Fruit fly (Drosophila melanogaster): ENCODE results near the gene Sas10.

The Sas10 gene

DNA sequence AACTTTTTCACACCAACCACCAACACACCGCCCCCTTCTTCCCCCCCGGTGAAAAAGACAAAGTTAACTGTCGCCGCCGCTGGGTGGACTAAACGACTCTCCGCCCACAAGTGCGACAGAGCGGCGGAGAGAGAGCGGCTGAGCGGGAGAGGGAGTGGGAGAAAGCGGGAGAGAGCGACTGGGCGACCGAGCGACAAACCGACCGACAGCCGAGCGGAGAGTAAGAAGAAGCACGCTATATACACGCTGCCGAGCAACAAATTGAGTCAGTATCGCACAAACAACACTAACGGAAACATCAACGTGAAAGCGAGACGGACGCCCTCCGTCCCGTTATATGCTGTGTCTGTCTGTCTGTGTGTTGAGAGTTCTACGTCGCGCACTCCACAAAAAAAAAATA is 22.8 kb downstream of the Sas10 start, which contains the start of gene SK (continued):
- TF ChIP-seq knrl (GFP tag; IDR thresholded peaks at IDR 0.05; ENCODE audit: partially characterized antibody): no peak
- 0 out of 3 replicates have a peak, but pooled peaks have one; percentile 10 for TF ChIP-seq so (GFP tag; IDR thresholded peaks at IDR 0.05)
- no peak for TF ChIP-seq fd3F (GFP tag; optimal IDR thresholded peaks at IDR 0.05)
- no peak for TF ChIP-seq pzg (GFP tag; optimal IDR thresholded peaks at IDR 0.05)
- no peak for TF ChIP-seq CG16813 (GFP tag; IDR thresholded peaks at IDR 0.05; ENCODE audit: partially characterized antibody)
- TF ChIP-seq C15 (GFP tag; IDR thresholded peaks at IDR 0.05): no peak
- no peak for TF ChIP-seq CG4707 (GFP tag; optimal IDR thresholded peaks at IDR 0.05)
- 0 out of 2 replicates have a peak, but pooled peaks have one; percentile 10 for TF ChIP-seq CG8765 (GFP tag; IDR thresholded peaks at IDR 0.05)
- no peak for TF ChIP-seq sisA (GFP tag; IDR thresholded peaks at IDR 0.05)
- TF ChIP-seq eve (GFP tag; optimal IDR thresholded peaks at IDR 0.05): no peak
- no peak for TF ChIP-seq CG6175 (GFP tag; IDR thresholded peaks at IDR 0.05)
- TF ChIP-seq D (optimal IDR thresholded peaks at IDR 0.05): no peak
- no peak for TF ChIP-seq D (GFP tag; optimal IDR thresholded peaks at IDR 0.05)
- no peak for TF ChIP-seq Sry-δ (GFP tag; optimal IDR thresholded peaks at IDR 0.05)
- TF ChIP-seq Jarid2 (GFP tag; optimal IDR thresholded peaks at IDR 0.05): peak; percentile 75
- no peak for TF ChIP-seq Oli (tag; optimal IDR thresholded peaks at IDR 0.05)
- no peak for TF ChIP-seq ewg (GFP tag; optimal IDR thresholded peaks at IDR 0.05)
- no peak for TF ChIP-seq CG13624 (GFP tag; optimal IDR thresholded peaks at IDR 0.05)
- TF ChIP-seq CG17612 (GFP tag; IDR thresholded peaks at IDR 0.05): no peak
- TF ChIP-seq CG11504 (tag; optimal IDR thresholded peaks at IDR 0.05): peak; percentile 65
- TF ChIP-seq CG3163 (GFP tag; optimal IDR thresholded peaks at IDR 0.05): no peak
- TF ChIP-seq CG9797 (GFP tag; optimal IDR thresholded peaks at IDR 0.05): no peak
- TF ChIP-seq CG32767 (GFP tag; IDR thresholded peaks at IDR 0.05): no peak
- TF ChIP-seq Bgb (GFP tag; IDR thresholded peaks at IDR 0.05; ENCODE audit: partially characterized antibody): peak; percentile 42; the same call in 1 of the 2 replicates
- no peak for TF ChIP-seq fru (optimal IDR thresholded peaks at IDR 0.05)
- TF ChIP-seq CG14667 (GFP tag; IDR thresholded peaks at IDR 0.05): no peak
- no peak for TF ChIP-seq p53 (GFP tag; optimal IDR thresholded peaks at IDR 0.05)
- no peak for TF ChIP-seq nmo (GFP tag; optimal IDR thresholded peaks at IDR 0.05)
- TF ChIP-seq CG31365 (tag; optimal IDR thresholded peaks at IDR 0.05): no peak
- TF ChIP-seq sima (GFP tag; optimal IDR thresholded peaks at IDR 0.05): no peak
- TF ChIP-seq CG18599 (GFP tag; optimal IDR thresholded peaks at IDR 0.05): no peak
- TF ChIP-seq CG17802 (tag; optimal IDR thresholded peaks at IDR 0.05): no peak
- TF ChIP-seq GATAe (GFP tag; conservative IDR thresholded peaks at IDR 0.05): no peak
- TF ChIP-seq nom (GFP tag; optimal IDR thresholded peaks at IDR 0.05): no peak
- no peak for TF ChIP-seq CG33213 (GFP tag; optimal IDR thresholded peaks at IDR 0.05)
- TF ChIP-seq unpg (GFP tag; optimal IDR thresholded peaks at IDR 0.05): no peak
- peak; percentile 64 to 76 for TF ChIP-seq Trl (optimal IDR thresholded peaks at IDR 0.05)
- TF ChIP-seq Trl (GFP tag; optimal IDR thresholded peaks at IDR 0.05): no peak
- peak; percentile 97 for TF ChIP-seq Deaf1 (tag; optimal IDR thresholded peaks at IDR 0.05)
- TF ChIP-seq sqz (GFP tag; optimal IDR thresholded peaks at IDR 0.05): peak; percentile 31
- TF ChIP-seq ab (GFP tag; optimal IDR thresholded peaks at IDR 0.05): no peak
- no peak for TF ChIP-seq bbx (GFP tag; IDR thresholded peaks at IDR 0.05; ENCODE audit: partially characterized antibody)
- TF ChIP-seq CG6689 (GFP tag; IDR thresholded peaks at IDR 0.05): no peak
- TF ChIP-seq CG4282 (GFP tag; optimal IDR thresholded peaks at IDR 0.05): no peak
- no peak for TF ChIP-seq pb (GFP tag; optimal IDR thresholded peaks at IDR 0.05)
- no peak for TF ChIP-seq pan (optimal IDR thresholded peaks at IDR 0.05)
- TF ChIP-seq pan (GFP tag; optimal IDR thresholded peaks at IDR 0.05 in 1 of 2, IDR thresholded peaks at IDR 0.05 in 1 of 2): no peak
- no peak for TF ChIP-seq Ssrp (tag; optimal IDR thresholded peaks at IDR 0.05)
- peak; percentile 65 for TF ChIP-seq CG13894 (tag; optimal IDR thresholded peaks at IDR 0.05)
- TF ChIP-seq CG7745 (tag; optimal IDR thresholded peaks at IDR 0.05): no peak
- TF ChIP-seq dm (GFP tag; optimal IDR thresholded peaks at IDR 0.05): no peak
- no peak for TF ChIP-seq eyg (GFP tag; optimal IDR thresholded peaks at IDR 0.05)
- TF ChIP-seq ase (GFP tag; IDR thresholded peaks at IDR 0.05): no peak

Data from whole organism, embryonic.